Worm (Caenorhabditis elegans): Measurements from ENCODE around the gene F49H12.3.

DNA sequence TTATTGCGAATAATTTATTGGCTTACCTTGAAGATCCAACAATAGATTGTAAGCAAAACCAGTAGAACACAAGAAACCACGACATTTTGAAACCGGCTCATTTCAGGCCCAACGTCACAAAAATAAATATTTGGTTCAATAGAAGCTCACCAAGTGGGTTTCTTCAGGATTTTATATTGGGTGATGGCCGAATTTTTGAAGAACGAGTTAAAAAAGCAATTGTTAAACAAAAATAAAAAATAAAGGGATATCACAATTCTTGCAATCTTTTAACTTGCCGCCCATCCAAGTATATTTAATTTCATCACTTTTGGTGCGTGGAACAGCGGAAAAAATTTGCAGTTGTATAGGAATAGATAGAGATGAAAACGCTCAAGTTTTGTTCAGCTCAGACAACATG is 12.6 kb downstream of the F49H12.3 start, which contains the start of gene T21D9.2:
- TF ChIP-seq pag-3 (tag; optimal IDR thresholded peaks at IDR 0.05; ENCODE audit: borderline replicate concordance, insufficient read depth) (no peak), unc-62 (GFP tag; optimal IDR thresholded peaks at IDR 0.05) (no peak), ceh-90 (tag; optimal IDR thresholded peaks at IDR 0.05) (no peak), fkh-10 (GFP tag; optimal IDR thresholded peaks at IDR 0.05) (no peak), sox-4 (tag; optimal IDR thresholded peaks at IDR 0.05) (no peak), ces-1 (GFP tag; optimal IDR thresholded peaks at IDR 0.05) (no peak), snpc-4 (tag; optimal IDR thresholded peaks at IDR 0.05) (no peak), ztf-11 (tag; optimal IDR thresholded peaks at IDR 0.05) (no peak), F16B12.6 (tag; optimal IDR thresholded peaks at IDR 0.05) (no peak), nhr-12 (tag; optimal IDR thresholded peaks at IDR 0.05) (no peak), alr-1 (tag; optimal IDR thresholded peaks at IDR 0.05; ENCODE audit: borderline replicate concordance) (no peak), fos-1 (tag; optimal IDR thresholded peaks at IDR 0.05) (no peak), xbp-1 (tag; optimal IDR thresholded peaks at IDR 0.05) (no peak), pqm-1 (tag; optimal IDR thresholded peaks at IDR 0.05) (no peak)
